Fruit fly (Drosophila melanogaster): ENCODE data around the gene CG31457.
A peak's percentile ranks its signal among the peaks of the same experiment; 100 is the strongest.

The CG31457 gene

DNA sequence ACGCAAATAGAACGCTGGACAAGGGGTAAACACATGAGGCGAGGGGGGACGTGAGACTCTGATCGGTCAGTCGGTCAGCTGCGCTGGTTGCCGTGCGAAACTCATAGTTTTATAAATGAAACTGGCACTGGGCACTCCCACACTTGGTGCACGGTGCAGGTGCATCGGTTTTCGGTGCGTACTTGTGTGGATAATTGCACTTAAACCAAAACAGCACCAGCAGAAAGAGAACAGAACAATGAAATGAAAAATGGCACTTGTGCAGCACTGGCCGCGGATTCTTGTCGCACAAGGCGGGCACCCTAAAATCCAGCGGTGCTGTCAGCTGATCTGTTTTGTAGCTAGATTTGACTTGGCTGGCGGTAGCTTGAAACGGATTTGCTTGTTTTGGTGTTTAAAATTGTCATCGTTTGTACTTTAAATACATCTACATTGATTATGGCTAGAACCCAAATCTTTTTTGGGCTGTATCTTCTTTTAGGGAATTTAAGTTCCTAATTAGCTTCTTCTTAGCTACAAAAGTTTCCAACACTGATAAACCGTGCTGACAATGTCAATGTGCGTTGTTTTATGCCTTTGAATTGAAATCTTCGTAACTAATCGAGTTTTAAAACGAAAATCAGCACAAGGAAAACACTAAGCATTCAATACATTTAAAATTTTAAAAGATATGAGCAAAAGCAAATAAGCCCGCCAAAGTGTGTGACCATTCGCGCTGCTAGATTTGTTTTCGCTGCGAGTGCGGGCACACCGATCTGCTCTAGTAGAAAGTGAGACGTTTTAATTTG is 9.9 kb downstream of the CG31457 start, which contains the start of the genes Rassf and CenB1A (continued):
- no peak; the same call in 1 of the 2 replicates for TF ChIP-seq E2f1 (GFP tag; IDR thresholded peaks at IDR 0.05)
- peak; percentile 50 for TF ChIP-seq pzg (GFP tag; optimal IDR thresholded peaks at IDR 0.05)
- peak; percentile 70 for TF ChIP-seq slbo (GFP tag; IDR thresholded peaks at IDR 0.05)
- TF ChIP-seq gsb-n (tag; optimal IDR thresholded peaks at IDR 0.05): no peak
- TF ChIP-seq ap (GFP tag; IDR thresholded peaks at IDR 0.05): 0 out of 2 replicates have a peak, but pooled peaks have one; percentile 15
- no peak for TF ChIP-seq CG31441 (GFP tag; IDR thresholded peaks at IDR 0.05)
- peak; percentile 62 for TF ChIP-seq sna (GFP tag; IDR thresholded peaks at IDR 0.05; ENCODE audit: partially characterized antibody)
- peak; percentile 51; the same call in 1 of the 4 replicates for TF ChIP-seq Dll (GFP tag; IDR thresholded peaks at IDR 0.05; ENCODE audit: partially characterized antibody)
- no peak for TF ChIP-seq CG13123 (GFP tag; optimal IDR thresholded peaks at IDR 0.05)
- no peak for TF ChIP-seq CG3065 (GFP tag; optimal IDR thresholded peaks at IDR 0.05)
- no peak for TF ChIP-seq unpg (GFP tag; optimal IDR thresholded peaks at IDR 0.05)
- TF ChIP-seq CG10959 (GFP tag; IDR thresholded peaks at IDR 0.05): no peak
- TF ChIP-seq CG2199 (GFP tag; IDR thresholded peaks at IDR 0.05): no peak
- TF ChIP-seq CG6791 (GFP tag; IDR thresholded peaks at IDR 0.05; ENCODE audit: partially characterized antibody): no peak
- no peak for TF ChIP-seq lbe (GFP tag; optimal IDR thresholded peaks at IDR 0.05)
- no peak for TF ChIP-seq Six4 (GFP tag; optimal IDR thresholded peaks at IDR 0.05)
- TF ChIP-seq CG43689 (GFP tag; IDR thresholded peaks at IDR 0.05): no peak
- no peak for TF ChIP-seq vfl (GFP tag; optimal IDR thresholded peaks at IDR 0.05)
- TF ChIP-seq CG10979 (tag; optimal IDR thresholded peaks at IDR 0.05): peak; percentile 3
- peak; percentile 19 for TF ChIP-seq kay (GFP tag; optimal IDR thresholded peaks at IDR 0.05)
- no peak for TF ChIP-seq CrebB (tag; optimal IDR thresholded peaks at IDR 0.05)
- TF ChIP-seq CG4424 (GFP tag; optimal IDR thresholded peaks at IDR 0.05): peak; percentile 53
- no peak for TF ChIP-seq Nf-YB (GFP tag; optimal IDR thresholded peaks at IDR 0.05)
- peak; percentile 25 for TF ChIP-seq HmgD (GFP tag; optimal IDR thresholded peaks at IDR 0.05)
- TF ChIP-seq phol (tag; optimal IDR thresholded peaks at IDR 0.05): peak; percentile 60
- TF ChIP-seq toy (GFP tag; IDR thresholded peaks at IDR 0.05): no peak
- TF ChIP-seq Bteb2 (GFP tag; optimal IDR thresholded peaks at IDR 0.05): no peak
- TF ChIP-seq hb (GFP tag; IDR thresholded peaks at IDR 0.05; ENCODE audit: partially characterized antibody): no peak
- no peak for TF ChIP-seq ac (GFP tag; optimal IDR thresholded peaks at IDR 0.05)
- TF ChIP-seq Opbp (GFP tag; IDR thresholded peaks at IDR 0.05; ENCODE audit: partially characterized antibody): no peak
- TF ChIP-seq pum (GFP tag; optimal IDR thresholded peaks at IDR 0.05): peak; percentile 48
- peak; percentile 6 for TF ChIP-seq CG17829 (tag; optimal IDR thresholded peaks at IDR 0.05)
- peak; percentile 21 for TF ChIP-seq trem (tag; optimal IDR thresholded peaks at IDR 0.05)
- peak; percentile 48 for TF ChIP-seq Sry-δ (GFP tag; optimal IDR thresholded peaks at IDR 0.05)
- no peak for TF ChIP-seq ato (GFP tag; IDR thresholded peaks at IDR 0.05; ENCODE audit: partially characterized antibody)
- peak; percentile 51 for TF ChIP-seq nmo (GFP tag; optimal IDR thresholded peaks at IDR 0.05)
- TF ChIP-seq inv (GFP tag; IDR thresholded peaks at IDR 0.05; ENCODE audit: partially characterized antibody): 0 out of 2 replicates have a peak, but pooled peaks have one; percentile 17
- TF ChIP-seq eyg (GFP tag; optimal IDR thresholded peaks at IDR 0.05): no peak
- TF ChIP-seq tup (GFP tag; optimal IDR thresholded peaks at IDR 0.05): no peak
- no peak for TF ChIP-seq ems (GFP tag; optimal IDR thresholded peaks at IDR 0.05)
- no peak for TF ChIP-seq CG4360 (GFP tag; IDR thresholded peaks at IDR 0.05)
- TF ChIP-seq CG30020 (tag; optimal IDR thresholded peaks at IDR 0.05): peak; percentile 25
- TF ChIP-seq gt (GFP tag; IDR thresholded peaks at IDR 0.05): no peak
- peak; percentile 59 for TF ChIP-seq Xbp1 (GFP tag; optimal IDR thresholded peaks at IDR 0.05)
- TF ChIP-seq bab2 (GFP tag; optimal IDR thresholded peaks at IDR 0.05): peak; percentile 23
- peak; percentile 84 for TF ChIP-seq gfzf (GFP tag; optimal IDR thresholded peaks at IDR 0.05)
- peak; percentile 28 for TF ChIP-seq Antp (GFP tag; optimal IDR thresholded peaks at IDR 0.05)
- TF ChIP-seq CG11398 (GFP tag; optimal IDR thresholded peaks at IDR 0.05): no peak
- no peak for TF ChIP-seq Hand (GFP tag; optimal IDR thresholded peaks at IDR 0.05)
